Worm (Caenorhabditis elegans): ENCODE measurements around the gene C09F5.1.

C09F5.1 gene

ce11 chrIII:658357-658756 lies at the start of gene C09F5.1:
C09F5.1 (plus strand) TSS chrIII:658709.
- TF ChIP-seq pes-1 (GFP tag; IDR thresholded peaks at IDR 0.05), result no peak
- no peak for TF ChIP-seq ama-1 (optimal IDR thresholded peaks at IDR 0.05)
- no peak for TF ChIP-seq scrt-1 (GFP tag; IDR thresholded peaks at IDR 0.05)
- no peak for TF ChIP-seq tbx-11 (GFP tag; IDR thresholded peaks at IDR 0.05)
- TF ChIP-seq tra-4 (tag; optimal IDR thresholded peaks at IDR 0.05), result no peak
- TF ChIP-seq hmg-4 (GFP tag; optimal IDR thresholded peaks at IDR 0.05), result no peak
- TF ChIP-seq flt-1 (GFP tag; IDR thresholded peaks at IDR 0.05), result no peak
- no peak for TF ChIP-seq aly-1 (tag; optimal IDR thresholded peaks at IDR 0.05)
- TF ChIP-seq B0310.2 (tag; optimal IDR thresholded peaks at IDR 0.05), result no peak
- TF ChIP-seq ets-7 (tag; optimal IDR thresholded peaks at IDR 0.05), result no peak
- no peak for TF ChIP-seq tbx-37 (GFP tag; conservative IDR thresholded peaks at IDR 0.05)
- no peak for TF ChIP-seq ceh-13 (GFP tag; optimal IDR thresholded peaks at IDR 0.05)
- TF ChIP-seq ceh-36 (tag; optimal IDR thresholded peaks at IDR 0.05), result no peak
- TF ChIP-seq sea-1 (GFP tag; conservative IDR thresholded peaks at IDR 0.05), result no peak
- TF ChIP-seq F13C5.2 (tag; optimal IDR thresholded peaks at IDR 0.05), result no peak
- no peak for TF ChIP-seq hmbx-1 (tag; optimal IDR thresholded peaks at IDR 0.05)
- TF ChIP-seq hnd-1 (tag; optimal IDR thresholded peaks at IDR 0.05), result no peak

- TF ChIP-seq F13C5.2 (tag; optimal IDR thresholded peaks at IDR 0.05) (no peak), tbx-11 (GFP tag; IDR thresholded peaks at IDR 0.05) (no peak), ceh-36 (tag; optimal IDR thresholded peaks at IDR 0.05) (no peak), ama-1 (optimal IDR thresholded peaks at IDR 0.05) (no peak), pes-1 (GFP tag; IDR thresholded peaks at IDR 0.05) (no peak), hnd-1 (tag; optimal IDR thresholded peaks at IDR 0.05) (no peak), tra-4 (tag; optimal IDR thresholded peaks at IDR 0.05) (no peak), aly-1 (tag; optimal IDR thresholded peaks at IDR 0.05) (no peak), tbx-37 (GFP tag; conservative IDR thresholded peaks at IDR 0.05) (no peak), sea-1 (GFP tag; conservative IDR thresholded peaks at IDR 0.05) (no peak), ceh-13 (GFP tag; optimal IDR thresholded peaks at IDR 0.05) (no peak), flt-1 (GFP tag; IDR thresholded peaks at IDR 0.05) (no peak), hmbx-1 (tag; optimal IDR thresholded peaks at IDR 0.05) (no peak), hmg-4 (GFP tag; optimal IDR thresholded peaks at IDR 0.05) (no peak), B0310.2 (tag; optimal IDR thresholded peaks at IDR 0.05) (no peak), ets-7 (tag; optimal IDR thresholded peaks at IDR 0.05) (no peak), scrt-1 (GFP tag; IDR thresholded peaks at IDR 0.05) (no peak)
These were observed 49.0 kb upstream of the C09F5.1 start, which contains the start of gene best-17 for ce11 chrIII:609549-609948. best-17 (minus strand) TSS chrIII:609649.

ce11 chrIII:611900-612299 lies 46.6 kb upstream of the C09F5.1 start:
- TF ChIP-seq tbx-11 (GFP tag; IDR thresholded peaks at IDR 0.05) (no peak), aly-1 (tag; optimal IDR thresholded peaks at IDR 0.05) (no peak), hmg-4 (GFP tag; optimal IDR thresholded peaks at IDR 0.05) (no peak)

ce11 chrIII:612759-613158 lies 45.8 kb upstream of the C09F5.1 start:
- TF ChIP-seq ceh-36 (tag; optimal IDR thresholded peaks at IDR 0.05) (no peak), ama-1 (optimal IDR thresholded peaks at IDR 0.05) (no peak), aly-1 (tag; optimal IDR thresholded peaks at IDR 0.05) (no peak), tra-4 (tag; optimal IDR thresholded peaks at IDR 0.05) (no peak), tbx-37 (GFP tag; conservative IDR thresholded peaks at IDR 0.05) (no peak), ceh-13 (GFP tag; optimal IDR thresholded peaks at IDR 0.05) (no peak), ets-7 (tag; optimal IDR thresholded peaks at IDR 0.05) (no peak), hmbx-1 (tag; optimal IDR thresholded peaks at IDR 0.05) (no peak), pes-1 (GFP tag; IDR thresholded peaks at IDR 0.05) (no peak), hmg-4 (GFP tag; optimal IDR thresholded peaks at IDR 0.05) (no peak), scrt-1 (GFP tag; IDR thresholded peaks at IDR 0.05) (no peak), F13C5.2 (tag; optimal IDR thresholded peaks at IDR 0.05) (no peak), B0310.2 (tag; optimal IDR thresholded peaks at IDR 0.05) (no peak)

ce11 chrIII:614447-614846 lies 44.1 kb upstream of the C09F5.1 start, which contains the start of gene T19C3.3:
T19C3.3 (minus strand) TSS chrIII:614547.
- TF ChIP-seq ceh-36 (tag; optimal IDR thresholded peaks at IDR 0.05) (no peak), hmg-4 (GFP tag; optimal IDR thresholded peaks at IDR 0.05) (no peak), tbx-37 (GFP tag; conservative IDR thresholded peaks at IDR 0.05) (no peak), flt-1 (GFP tag; IDR thresholded peaks at IDR 0.05) (no peak), aly-1 (tag; optimal IDR thresholded peaks at IDR 0.05) (no peak), B0310.2 (tag; optimal IDR thresholded peaks at IDR 0.05) (no peak), ama-1 (optimal IDR thresholded peaks at IDR 0.05) (no peak), tbx-11 (GFP tag; IDR thresholded peaks at IDR 0.05) (no peak), pes-1 (GFP tag; IDR thresholded peaks at IDR 0.05) (no peak), ets-7 (tag; optimal IDR thresholded peaks at IDR 0.05) (no peak), hnd-1 (tag; optimal IDR thresholded peaks at IDR 0.05) (no peak), tra-4 (tag; optimal IDR thresholded peaks at IDR 0.05) (no peak)

ce11 chrIII:617467-617866 lies 41.0 kb upstream of the C09F5.1 start, which contains the start of gene T19C3.2:
T19C3.2 (minus strand) TSS chrIII:617567.
- TF ChIP-seq ceh-13 (GFP tag; optimal IDR thresholded peaks at IDR 0.05) (no peak), B0310.2 (tag; optimal IDR thresholded peaks at IDR 0.05) (no peak)

ce11 chrIII:620204-620718 lies 38.2 kb upstream of the C09F5.1 start, which contains the start of gene T19C3.4:
T19C3.4 (minus strand) TSS chrIII:620254.
- TF ChIP-seq ceh-36 (tag; optimal IDR thresholded peaks at IDR 0.05) (no peak), pes-1 (GFP tag; IDR thresholded peaks at IDR 0.05) (no peak), F13C5.2 (tag; optimal IDR thresholded peaks at IDR 0.05) (no peak), hmg-4 (GFP tag; optimal IDR thresholded peaks at IDR 0.05) (no peak), tbx-37 (GFP tag; conservative IDR thresholded peaks at IDR 0.05) (no peak), aly-1 (tag; optimal IDR thresholded peaks at IDR 0.05) (no peak), hnd-1 (tag; optimal IDR thresholded peaks at IDR 0.05) (no peak), tbx-11 (GFP tag; IDR thresholded peaks at IDR 0.05) (no peak), flt-1 (GFP tag; IDR thresholded peaks at IDR 0.05) (no peak), scrt-1 (GFP tag; IDR thresholded peaks at IDR 0.05) (no peak), tra-4 (tag; optimal IDR thresholded peaks at IDR 0.05) (no peak), ceh-13 (GFP tag; optimal IDR thresholded peaks at IDR 0.05) (no peak)

ce11 chrIII:623754-624153 lies 34.8 kb upstream of the C09F5.1 start:
- peak; percentile 71 for TF ChIP-seq hmg-4 (GFP tag; optimal IDR thresholded peaks at IDR 0.05)
- TF ChIP-seq aly-1 (tag; optimal IDR thresholded peaks at IDR 0.05), result no peak
- no peak for TF ChIP-seq B0310.2 (tag; optimal IDR thresholded peaks at IDR 0.05)
- TF ChIP-seq F13C5.2 (tag; optimal IDR thresholded peaks at IDR 0.05), result peak; percentile 54
- no peak for TF ChIP-seq tbx-11 (GFP tag; IDR thresholded peaks at IDR 0.05)
